Fruit fly (Drosophila melanogaster) S2 (cell line): ENCODE data around the gene CG31274.
"Not testable (repeated sequence)": the region's sequence is repeated elsewhere in the genome, so short reads cannot be mapped to it uniquely, and the experiment has no call there.

Experiments
- CG8478 ChIP-seq: fragments of >200 bp; optimal IDR thresholded peaks from 2 replicates; lab custom pipeline; 2018
- CTCF ChIP-seq, 2 experiments: fragments of >200 bp; optimal IDR thresholded peaks; 2 replicates each; lab custom pipeline; 2018

The CG31274 gene

dm6 chr3R:16992716-16993115, at the start of gene CG31274:
Gene CG31274, plus strand, starts transcription at chr3R:16993016.
- TF ChIP-seq CG8478 (lab: Kevin White, UChicago); CTCF (optimal IDR thresholded peaks at IDR 0.05; lab: Kevin White, UChicago): not testable (repeated sequence)

- TF ChIP-seq CG8478 (lab: Kevin White, UChicago) (no peak), CTCF (optimal IDR thresholded peaks at IDR 0.05; lab: Kevin White, UChicago) (no peak)
These were observed 48.5 kb upstream of the CG31274 start for dm6 chr3R:16944267-16944666.

- TF ChIP-seq CTCF (optimal IDR thresholded peaks at IDR 0.05; lab: Kevin White, UChicago) (peak; percentile 49 to 64), CG8478 (lab: Kevin White, UChicago) (no peak)
These were observed 44.1 kb upstream of the CG31274 start for dm6 chr3R:16948667-16949066.

- TF ChIP-seq CG8478 (lab: Kevin White, UChicago), result no peak
- TF ChIP-seq CTCF (optimal IDR thresholded peaks at IDR 0.05; lab: Kevin White, UChicago), result no peak
These were observed 41.4 kb upstream of the CG31274 start for dm6 chr3R:16951374-16951773.

dm6 chr3R:16954423-16954822, 38.4 kb upstream of the CG31274 start:
- TF ChIP-seq CG8478 (lab: Kevin White, UChicago), result no peak
- no peak for TF ChIP-seq CTCF (optimal IDR thresholded peaks at IDR 0.05; lab: Kevin White, UChicago)

- TF ChIP-seq CG8478 (lab: Kevin White, UChicago) (no peak), CTCF (optimal IDR thresholded peaks at IDR 0.05; lab: Kevin White, UChicago) (peak; percentile 96 to 98)
These were observed 34.9 kb upstream of the CG31274 start for dm6 chr3R:16957759-16958536.

dm6 chr3R:16960219-16960618, 32.6 kb upstream of the CG31274 start:
- peak in 1 of 2 experiments; percentile 10 for TF ChIP-seq CTCF (optimal IDR thresholded peaks at IDR 0.05; lab: Kevin White, UChicago)
- TF ChIP-seq CG8478 (lab: Kevin White, UChicago), result no peak

- TF ChIP-seq CTCF (optimal IDR thresholded peaks at IDR 0.05; lab: Kevin White, UChicago) (no peak), CG8478 (lab: Kevin White, UChicago) (no peak)
These were observed 30.5 kb upstream of the CG31274 start for dm6 chr3R:16962303-16962702.

- TF ChIP-seq CG8478 (lab: Kevin White, UChicago) (no peak), CTCF (optimal IDR thresholded peaks at IDR 0.05; lab: Kevin White, UChicago) (peak; percentile 99)
These were observed 23.2 kb upstream of the CG31274 start for dm6 chr3R:16969361-16970355.

dm6 chr3R:16972136-16972535, 20.7 kb upstream of the CG31274 start, which contains the start of gene Abd-B:
Gene Abd-B, minus strand, starts transcription at chr3R:16972236.
- TF ChIP-seq CG8478 (lab: Kevin White, UChicago) (no peak), CTCF (optimal IDR thresholded peaks at IDR 0.05; lab: Kevin White, UChicago) (no peak)

- TF ChIP-seq CG8478 (lab: Kevin White, UChicago) (no peak), CTCF (optimal IDR thresholded peaks at IDR 0.05; lab: Kevin White, UChicago) (no peak)
These were observed 20.2 kb upstream of the CG31274 start for dm6 chr3R:16972575-16972974.

- TF ChIP-seq CG8478 (lab: Kevin White, UChicago) (no peak), CTCF (optimal IDR thresholded peaks at IDR 0.05; lab: Kevin White, UChicago) (no peak)
These were observed 17.9 kb upstream of the CG31274 start, which contains the start of gene VhaM9.7-d for dm6 chr3R:16974904-16975303. Gene VhaM9.7-d, plus strand, starts transcription at chr3R:16975204.

dm6 chr3R:16977745-16978305, 15.0 kb upstream of the CG31274 start, which contains the start of gene Actn3:
Gene Actn3, minus strand, starts transcription at chr3R:16977795.
- TF ChIP-seq CG8478 (lab: Kevin White, UChicago) (no peak), CTCF (optimal IDR thresholded peaks at IDR 0.05; lab: Kevin White, UChicago) (peak in 1 of 2 experiments; percentile 63)

- TF ChIP-seq CG8478 (lab: Kevin White, UChicago) (no peak), CTCF (optimal IDR thresholded peaks at IDR 0.05; lab: Kevin White, UChicago) (no peak)
These were observed 11.7 kb upstream of the CG31274 start for dm6 chr3R:16980958-16981623.
